Worm (Caenorhabditis elegans): ENCODE data around the gene F13C5.3.

Gene F13C5.3

DNA sequence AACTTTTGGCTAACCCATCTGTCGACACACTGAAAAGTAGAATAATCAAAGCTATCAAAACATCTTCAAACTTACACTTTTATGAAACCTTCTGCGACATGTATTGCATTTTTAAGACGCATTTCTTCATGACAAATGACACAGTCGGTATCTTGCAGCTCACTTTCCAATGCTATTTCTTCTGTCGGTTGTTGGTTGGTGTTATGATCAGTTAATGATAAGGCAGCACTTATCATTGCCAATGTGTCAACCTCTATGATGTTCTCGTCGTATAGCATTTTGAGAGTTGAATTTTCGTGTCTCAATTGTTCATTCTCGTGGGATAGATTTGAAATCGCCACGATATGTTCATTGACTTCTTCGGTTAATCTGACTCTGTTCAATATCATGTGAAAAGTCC is 46.0 kb downstream of the F13C5.3 start (continued):
- TF ChIP-seq zip-2 (tag; optimal IDR thresholded peaks at IDR 0.05) (no peak), hlh-11 (tag; optimal IDR thresholded peaks at IDR 0.05) (peak; percentile 55), mes-2 (tag; optimal IDR thresholded peaks at IDR 0.05; ENCODE audit: poor library complexity, severe bottlenecking) (peak; percentile 2), ceh-44 (GFP tag; IDR thresholded peaks at IDR 0.05) (no peak), pqm-1 (tag; optimal IDR thresholded peaks at IDR 0.05) (peak; percentile 96), nhr-77 (tag; optimal IDR thresholded peaks at IDR 0.05) (peak; percentile 39), tag-97 (GFP tag; IDR thresholded peaks at IDR 0.05) (no peak), duxl-1 (tag; optimal IDR thresholded peaks at IDR 0.05; ENCODE audit: poor library complexity) (no peak), ZK546.5 (tag; optimal IDR thresholded peaks at IDR 0.05) (no peak), aly-2 (tag; optimal IDR thresholded peaks at IDR 0.05) (no peak), lin-13 (GFP tag; optimal IDR thresholded peaks at IDR 0.05) (no peak), zfp-3 (GFP tag; conservative IDR thresholded peaks at IDR 0.05) (no peak), T20F7.1 (GFP tag; optimal IDR thresholded peaks at IDR 0.05) (no peak), lin-38 (GFP tag; IDR thresholded peaks at IDR 0.05) (no peak), egl-43 (GFP tag; IDR thresholded peaks at IDR 0.05) (no peak), ceh-62 (tag; optimal IDR thresholded peaks at IDR 0.05) (no peak), nhr-11 (tag; optimal IDR thresholded peaks at IDR 0.05) (no peak), daf-12 (tag; optimal IDR thresholded peaks at IDR 0.05) (no peak), mxl-3 (GFP tag; optimal IDR thresholded peaks at IDR 0.05) (peak; percentile 28), pha-4 (GFP tag; IDR thresholded peaks at IDR 0.05) (no peak), pha-4 (tag; optimal IDR thresholded peaks at IDR 0.05) (no peak), nhr-6 (tag; optimal IDR thresholded peaks at IDR 0.05) (no peak), tra-1 (GFP tag; IDR thresholded peaks at IDR 0.05) (0 out of 2 replicates have a peak, but pooled peaks have one; percentile 34), vab-7 (GFP tag; IDR thresholded peaks at IDR 0.05) (no peak), daf-8 (GFP tag; IDR thresholded peaks at IDR 0.05) (no peak), F49E8.2 (tag; optimal IDR thresholded peaks at IDR 0.05; ENCODE audit: borderline replicate concordance) (no peak), dmd-9 (GFP tag; IDR thresholded peaks at IDR 0.05) (no peak), nhr-25 (tag; optimal IDR thresholded peaks at IDR 0.05; ENCODE audit: borderline replicate concordance, insufficient read depth) (no peak), nhr-111 (GFP tag; optimal IDR thresholded peaks at IDR 0.05) (no peak), Y48G9A.11 (GFP tag; IDR thresholded peaks at IDR 0.05) (no peak)

DNA sequence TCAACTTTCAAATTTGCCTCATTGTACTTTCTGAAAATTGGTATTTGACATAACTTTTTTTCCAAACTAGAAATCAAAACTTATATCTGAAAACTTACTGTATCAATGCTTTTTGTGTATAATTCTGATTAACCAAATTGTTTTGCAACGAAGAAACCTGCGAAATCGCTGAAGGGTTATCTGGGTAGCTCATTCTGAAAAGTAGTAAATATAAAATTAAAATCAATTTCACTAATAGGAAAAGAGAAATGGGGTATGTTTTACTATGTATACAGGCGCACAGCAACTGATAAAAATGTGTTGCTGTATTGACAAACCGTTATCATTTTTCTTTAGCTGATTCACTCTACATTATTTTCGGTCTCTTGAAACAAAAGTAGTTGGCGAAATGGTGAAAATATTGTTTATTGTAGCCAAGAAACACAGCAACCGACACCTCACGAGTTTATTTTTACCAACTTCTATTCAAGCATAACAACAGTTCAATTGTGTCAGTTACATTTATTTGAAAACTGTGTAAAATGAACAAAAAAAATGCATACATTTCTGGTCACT is 48.1 kb downstream of the F13C5.3 start, which contains the start of gene F57C12.2:
TSS of gene F57C12.2 (minus strand) at position 218 of the 555 bp plus-strand sequence.
- peak; percentile 95 for TF ChIP-seq aha-1 (tag)
- peak; percentile 68 for TF ChIP-seq pqm-1 (tag; optimal IDR thresholded peaks at IDR 0.05)
- peak in 1 of 2 experiments; percentile 18 for TF ChIP-seq daf-16 (GFP tag; optimal IDR thresholded peaks at IDR 0.05)
- TF ChIP-seq daf-16 (tag; optimal IDR thresholded peaks at IDR 0.05), result peak; percentile 98
- TF ChIP-seq hlh-11 (tag; optimal IDR thresholded peaks at IDR 0.05), result peak; percentile 27
- TF ChIP-seq nhr-28 (tag; optimal IDR thresholded peaks at IDR 0.05), result peak; percentile 32
- no peak for TF ChIP-seq unc-39 (tag; optimal IDR thresholded peaks at IDR 0.05)

All from whole organism, L4 larva.